Worm (Caenorhabditis elegans) whole organism, L3 larva: ENCODE results near the gene tag-241.
A peak's percentile ranks its signal among the peaks of the same experiment; 100 is the strongest.

Experiments used
- R02D3.7 ChIP-seq: fragments of 150-350 bp; optimal IDR thresholded peaks from 2 replicates; lab custom pipeline; 2014; ENCODE audit warnings: missing biosample characterization, missing genetic modification characterization
- ZK546.5 ChIP-seq: sonication (generic microtip); optimal IDR thresholded peaks from 2 replicates; lab custom pipeline; 2017; ENCODE audit warnings: missing biosample characterization, missing genetic modification characterization
- aly-2 ChIP-seq: fragments of 150-350 bp; optimal IDR thresholded peaks from 2 replicates; lab custom pipeline; 2014; ENCODE audit warnings: missing biosample characterization, missing genetic modification characterization
- ama-1 ChIP-seq: fragments of 150-350 bp; optimal IDR thresholded peaks from 2 replicates; lab custom pipeline; 2018
- ceh-16 ChIP-seq: sonication (generic microtip); optimal IDR thresholded peaks from 2 replicates; lab custom pipeline; 2017; ENCODE audit warnings: missing biosample characterization, missing genetic modification characterization
- ceh-28 ChIP-seq: fragments of 150-350 bp; optimal IDR thresholded peaks from 2 replicates; lab custom pipeline; 2014; ENCODE audit warnings: missing biosample characterization, missing genetic modification reagents, missing genetic modification characterization
- ceh-82 ChIP-seq: fragments of 150-350 bp; optimal IDR thresholded peaks from 2 replicates; lab custom pipeline; 2014; ENCODE audit warnings: missing biosample characterization, missing genetic modification characterization
- ceh-9 ChIP-seq: sonication (generic microtip); optimal IDR thresholded peaks from 2 replicates; lab custom pipeline; 2018; ENCODE audit warnings: missing biosample characterization, missing genetic modification characterization
- daf-12 ChIP-seq: fragments of 150-350 bp; optimal IDR thresholded peaks from 2 replicates; lab custom pipeline; 2014; ENCODE audit warnings: missing biosample characterization, missing genetic modification reagents, missing genetic modification characterization
- egl-5 ChIP-seq: fragments of 150-350 bp; optimal IDR thresholded peaks from 2 replicates; lab custom pipeline; 2017; ENCODE audit warnings: missing biosample characterization, missing genetic modification reagents, missing genetic modification characterization, inconsistent platforms
- elt-2 ChIP-seq: sonication (generic microtip); optimal IDR thresholded peaks from 2 replicates; lab custom pipeline; 2016; ENCODE audit warnings: missing genetic modification reagents, mild to moderate bottlenecking, missing genetic modification characterization, missing compliant biosample characterization
- elt-3 ChIP-seq, 3 experiments: fragments of 150-350 bp in 1 of 3; sonication (generic microtip) in 2 of 3; optimal IDR thresholded peaks; 2 replicates in 2 of 3; 4 replicates in 1 of 3; lab custom pipeline; 2014 to 2017; ENCODE audit warnings: missing biosample characterization in 3 of 3, missing genetic modification characterization in 3 of 3
- eor-1 ChIP-seq, 2 experiments: fragments of 150-350 bp; optimal IDR thresholded peaks; 2 replicates each; lab custom pipeline; 2014 to 2018; ENCODE audit warnings: missing biosample characterization in 2 of 2, missing genetic modification characterization in 2 of 2
- fkh-10 ChIP-seq: sonication (generic microtip); optimal IDR thresholded peaks from 2 replicates; lab custom pipeline; 2017; ENCODE audit warnings: missing biosample characterization, missing genetic modification reagents, missing genetic modification characterization
- fkh-2 ChIP-seq: fragments of 150-350 bp; optimal IDR thresholded peaks from 2 replicates; lab custom pipeline; 2014; ENCODE audit warnings: missing biosample characterization, missing genetic modification reagents, missing genetic modification characterization
- fos-1 ChIP-seq: fragments of 150-350 bp; optimal IDR thresholded peaks from 2 replicates; lab custom pipeline; 2014; ENCODE audit warnings: missing biosample characterization, missing genetic modification characterization
- hmg-11 ChIP-seq: sonication (generic microtip); optimal IDR thresholded peaks from 2 replicates; lab custom pipeline; 2016; ENCODE audit warnings: missing genetic modification characterization, missing compliant biosample characterization
- jun-1 ChIP-seq: fragments of 150-350 bp; optimal IDR thresholded peaks from 2 replicates; lab custom pipeline; 2014; ENCODE audit warnings: missing biosample characterization, missing genetic modification reagents, missing genetic modification characterization
- lin-15B ChIP-seq: fragments of 150-350 bp; optimal IDR thresholded peaks from 2 replicates; lab custom pipeline; 2014; ENCODE audit warnings: missing biosample characterization, missing genetic modification characterization
- lin-39 ChIP-seq: fragments of 150-350 bp; optimal IDR thresholded peaks from 2 replicates; lab custom pipeline; 2018; ENCODE audit warnings: missing biosample characterization, missing genetic modification reagents, missing genetic modification characterization
- lsy-12 ChIP-seq: sonication (generic microtip); optimal IDR thresholded peaks from 2 replicates; lab custom pipeline; 2016; ENCODE audit warnings: mild to moderate bottlenecking, missing genetic modification characterization, missing compliant biosample characterization
- mdl-1 ChIP-seq: fragments of 150-350 bp; optimal IDR thresholded peaks from 2 replicates; lab custom pipeline; 2014; ENCODE audit warnings: missing biosample characterization, missing genetic modification characterization
- nfya-1 ChIP-seq: sonication (generic microtip); optimal IDR thresholded peaks from 2 replicates; lab custom pipeline; 2017; ENCODE audit warnings: missing genetic modification characterization, mild to moderate bottlenecking, missing compliant biosample characterization, antibody characterized with exemption, moderate library complexity; ENCODE audit not compliant: insufficient read depth
- nhr-12 ChIP-seq: fragments of 150-350 bp; optimal IDR thresholded peaks from 2 replicates; lab custom pipeline; 2014; ENCODE audit warnings: missing biosample characterization, missing genetic modification characterization
- nhr-23 ChIP-seq: fragments of 150-350 bp; optimal IDR thresholded peaks from 2 replicates; lab custom pipeline; 2014; ENCODE audit warnings: missing biosample characterization, missing genetic modification reagents, missing genetic modification characterization
- nhr-25 ChIP-seq: sonication (generic microtip); optimal IDR thresholded peaks from 2 replicates; lab custom pipeline; 2017; ENCODE audit warnings: missing biosample characterization, missing genetic modification characterization
- nhr-28 ChIP-seq: fragments of 150-350 bp; optimal IDR thresholded peaks from 2 replicates; lab custom pipeline; 2014; ENCODE audit warnings: missing biosample characterization, missing genetic modification characterization
- nhr-43 ChIP-seq: sonication (generic microtip); optimal IDR thresholded peaks from 2 replicates; lab custom pipeline; 2016; ENCODE audit warnings: mild to moderate bottlenecking, missing genetic modification characterization, missing compliant biosample characterization; ENCODE audit not compliant: poor library complexity, severe bottlenecking
- nhr-67 ChIP-seq: fragments of 150-350 bp; optimal IDR thresholded peaks from 2 replicates; lab custom pipeline; 2014; ENCODE audit warnings: missing biosample characterization, missing genetic modification characterization
- nhr-76 ChIP-seq: fragments of 150-350 bp; sonication (generic microtip); optimal IDR thresholded peaks from 5 replicates; lab custom pipeline; 2014; ENCODE audit warnings: missing biosample characterization, missing genetic modification characterization
- pha-4 ChIP-seq: fragments of 150-350 bp; optimal IDR thresholded peaks from 2 replicates; lab custom pipeline; 2014; ENCODE audit warnings: missing biosample characterization, missing genetic modification reagents, missing genetic modification characterization
- pqm-1 ChIP-seq: fragments of 150-350 bp; optimal IDR thresholded peaks from 2 replicates; lab custom pipeline; 2017; ENCODE audit warnings: missing biosample characterization, missing genetic modification characterization, inconsistent platforms
- skn-1 ChIP-seq: fragments of 150-350 bp; optimal IDR thresholded peaks from 2 replicates; lab custom pipeline; 2014; ENCODE audit warnings: missing biosample characterization, missing genetic modification characterization
- snpc-4 ChIP-seq: fragments of 150-350 bp; optimal IDR thresholded peaks from 2 replicates; lab custom pipeline; 2014; ENCODE audit warnings: missing biosample characterization, missing genetic modification characterization
- tbx-2 ChIP-seq: sonication (generic microtip); optimal IDR thresholded peaks from 2 replicates; lab custom pipeline; 2016; ENCODE audit warnings: mild to moderate bottlenecking, missing genetic modification characterization, missing compliant biosample characterization
- zag-1 ChIP-seq: fragments of 150-350 bp; optimal IDR thresholded peaks from 2 replicates; lab custom pipeline; 2014; ENCODE audit warnings: missing biosample characterization, missing genetic modification characterization
- ztf-4 ChIP-seq: fragments of 150-350 bp; optimal IDR thresholded peaks from 2 replicates; lab custom pipeline; 2014; ENCODE audit warnings: missing biosample characterization, missing genetic modification characterization

tag-241 gene

DNA sequence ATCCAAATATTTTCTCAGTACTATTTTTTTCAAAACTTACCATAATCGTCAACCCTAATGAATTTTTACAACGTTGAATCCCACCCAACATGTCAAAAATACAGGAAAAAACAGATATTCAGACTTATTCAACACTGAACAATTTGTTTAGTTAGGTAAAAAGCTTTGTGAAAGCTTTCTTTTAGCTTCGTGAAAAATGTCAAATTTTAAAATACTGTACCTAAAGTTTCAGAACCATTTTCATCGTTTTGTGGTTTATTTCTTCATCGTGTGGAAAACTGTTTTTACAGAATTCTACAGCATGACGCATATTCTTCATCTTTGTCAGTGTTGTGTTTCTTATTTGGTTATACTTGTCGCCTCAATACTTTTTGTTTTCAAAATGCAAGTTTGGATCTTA is 26.8 kb downstream of the tag-241 start, which contains the start of gene F54F7.14:
F54F7.14 (plus strand) TSS at position 301 of the 400 bp plus-strand sequence.
- TF ChIP-seq eor-1 (tag; optimal IDR thresholded peaks at IDR 0.05; lab: Kevin White, UChicago) (no peak), elt-2 (no peak), lin-39 (tag; lab: Kevin White, UChicago) (no peak), nhr-43 (tag; lab: Kevin White, UChicago) (no peak), nhr-28 (tag; lab: Kevin White, UChicago) (no peak), ceh-82 (tag; lab: Kevin White, UChicago) (no peak), fos-1 (tag; lab: Kevin White, UChicago) (no peak), R02D3.7 (tag; lab: Kevin White, UChicago) (no peak), nfya-1 (tag; lab: Kevin White, UChicago) (no peak), zag-1 (tag; lab: Kevin White, UChicago) (no peak), ceh-28 (tag; lab: Kevin White, UChicago) (no peak), mdl-1 (no peak), tbx-2 (no peak), ZK546.5 (tag; lab: Kevin White, UChicago) (no peak), nhr-12 (tag; lab: Kevin White, UChicago) (no peak), daf-12 (no peak), ceh-16 (tag; lab: Kevin White, UChicago) (no peak)

DNA sequence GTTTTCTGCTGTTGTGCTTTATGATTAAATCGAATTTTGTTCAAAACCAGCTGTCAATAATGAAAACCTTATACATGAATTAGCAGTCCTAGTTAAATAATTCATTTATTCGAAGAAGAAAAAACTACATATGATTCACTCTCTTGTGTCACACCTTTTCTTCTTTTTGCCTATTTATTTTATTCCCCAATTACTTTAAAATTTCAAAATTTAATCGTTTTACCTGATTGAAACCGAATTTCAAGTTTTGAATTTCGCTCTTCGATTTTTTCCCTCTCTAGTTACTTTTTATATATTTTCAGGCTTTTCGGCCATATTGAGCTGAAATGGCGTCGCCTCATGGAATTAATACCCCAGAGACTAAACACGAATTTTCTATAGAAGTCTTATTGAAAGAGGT is 28.7 kb downstream of the tag-241 start, which contains the start of gene xtr-1:
xtr-1 (plus strand) TSS at position 301 of the 400 bp plus-strand sequence.
- TF ChIP-seq zag-1 (tag; lab: Kevin White, UChicago), result no peak
- no peak for TF ChIP-seq ceh-16 (tag; lab: Kevin White, UChicago)
- TF ChIP-seq ceh-28 (tag; lab: Kevin White, UChicago), result no peak
- TF ChIP-seq lsy-12 (tag; lab: Kevin White, UChicago), result no peak
- no peak for TF ChIP-seq jun-1
- TF ChIP-seq hmg-11 (tag; lab: Kevin White, UChicago), result no peak
- TF ChIP-seq nhr-43 (tag; lab: Kevin White, UChicago), result no peak
- no peak for TF ChIP-seq snpc-4 (tag; lab: Kevin White, UChicago)
- no peak for TF ChIP-seq mdl-1
- TF ChIP-seq nhr-23 (tag; lab: Kevin White, UChicago), result no peak
- no peak for TF ChIP-seq pha-4

DNA sequence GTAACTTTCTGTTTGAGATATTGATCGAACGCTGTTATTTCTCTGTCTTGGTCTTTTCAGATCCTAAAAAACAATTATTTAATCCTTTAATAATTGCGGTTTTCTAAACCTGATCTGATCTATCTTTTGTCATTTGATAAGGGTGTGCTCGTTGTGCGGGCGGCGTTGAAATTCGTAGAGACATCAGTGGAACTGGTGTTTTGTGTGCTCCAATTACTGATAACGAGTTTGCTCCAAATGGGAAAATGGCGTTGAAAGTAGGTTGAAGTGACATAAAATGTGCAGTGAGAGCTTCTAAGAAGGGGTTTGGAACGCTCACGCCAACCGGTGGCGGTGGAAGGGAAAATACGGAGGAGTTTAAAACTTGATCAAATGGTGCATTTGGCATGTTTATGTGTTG is 30.6 kb downstream of the tag-241 start:
- TF ChIP-seq pqm-1 (tag; lab: Kevin White, UChicago) (peak; percentile 56), lsy-12 (tag; lab: Kevin White, UChicago) (no peak), elt-2 (peak; percentile 67), elt-3 (tag; optimal IDR thresholded peaks at IDR 0.05; lab: Kevin White, UChicago) (no peak), jun-1 (no peak), snpc-4 (tag; lab: Kevin White, UChicago) (no peak), ztf-4 (tag; lab: Kevin White, UChicago) (no peak), nhr-76 (tag; lab: Kevin White, UChicago) (no peak)
- TF ChIP-seq, all 47 proteins: peak for 2

DNA sequence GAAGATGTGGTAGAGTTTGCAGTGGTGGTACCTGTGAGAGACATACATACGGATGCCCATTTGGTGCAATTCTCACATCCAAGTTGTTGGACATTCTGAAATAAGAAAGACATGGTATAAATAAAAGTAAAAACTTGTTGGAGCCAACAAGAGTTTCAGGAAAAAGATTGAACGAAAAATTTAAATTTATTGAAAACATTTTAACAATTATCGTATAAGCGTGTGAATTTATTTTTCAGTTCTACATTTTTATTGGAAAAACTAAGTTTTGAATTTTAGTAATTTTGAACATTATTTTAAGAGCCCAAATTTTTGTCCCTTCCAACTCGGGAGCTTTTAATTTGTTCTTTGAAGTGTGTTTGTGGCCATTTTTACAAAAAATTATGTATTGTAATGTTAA is 31.1 kb downstream of the tag-241 start, which contains the start of gene F54F7.8:
F54F7.8 (minus strand) TSS at position 101 of the 400 bp plus-strand sequence.
- no peak for TF ChIP-seq fos-1 (tag; lab: Kevin White, UChicago)
- no peak for TF ChIP-seq elt-2
- no peak for TF ChIP-seq lin-15B (tag; lab: Kevin White, UChicago)
- no peak for TF ChIP-seq snpc-4 (tag; lab: Kevin White, UChicago)
- no peak for TF ChIP-seq hmg-11 (tag; lab: Kevin White, UChicago)
- no peak for TF ChIP-seq nhr-25
- no peak for TF ChIP-seq fkh-10
- TF ChIP-seq pqm-1 (tag; lab: Kevin White, UChicago), result no peak
- TF ChIP-seq ceh-9, result no peak
- TF ChIP-seq nhr-43 (tag; lab: Kevin White, UChicago), result no peak
- TF ChIP-seq mdl-1, result no peak

DNA sequence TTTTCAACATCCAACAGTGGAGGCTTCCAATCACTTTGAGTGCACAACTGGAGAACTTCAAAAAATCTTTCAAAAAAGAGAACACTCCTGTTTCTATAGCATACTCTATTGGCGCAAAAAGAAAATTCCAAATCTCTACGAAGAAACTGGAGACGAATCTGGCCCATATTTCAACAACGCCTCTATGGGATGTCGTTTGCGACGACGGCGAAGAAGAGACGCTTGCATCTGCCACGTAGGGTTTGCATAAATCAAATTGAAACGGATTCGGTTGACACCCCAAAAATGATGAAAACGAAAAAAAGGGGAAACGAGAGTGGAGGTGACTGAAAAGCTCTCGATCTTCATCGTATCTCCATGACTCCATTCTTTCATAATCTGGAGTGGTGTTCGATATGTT is 32.4 kb downstream of the tag-241 start:
- TF ChIP-seq zag-1 (tag; lab: Kevin White, UChicago), result no peak
- no peak for TF ChIP-seq daf-12
- TF ChIP-seq ama-1 (lab: Kevin White, UChicago), result no peak
- TF ChIP-seq ceh-16 (tag; lab: Kevin White, UChicago), result no peak
- TF ChIP-seq egl-5 (tag; lab: Kevin White, UChicago), result no peak
- TF ChIP-seq lin-15B (tag; lab: Kevin White, UChicago), result no peak
- TF ChIP-seq aly-2 (tag; lab: Kevin White, UChicago), result no peak
- no peak for TF ChIP-seq ceh-9
- no peak for TF ChIP-seq nhr-76 (tag; lab: Kevin White, UChicago)
- no peak for TF ChIP-seq pha-4
- TF ChIP-seq nhr-67 (tag; lab: Kevin White, UChicago), result no peak
- no peak for TF ChIP-seq nhr-23 (tag; lab: Kevin White, UChicago)
- no peak for TF ChIP-seq fkh-2 (tag; lab: Kevin White, UChicago)
- TF ChIP-seq jun-1, result no peak
- no peak for TF ChIP-seq skn-1 (tag; lab: Kevin White, UChicago)
